Fruit fly (Drosophila melanogaster) whole organism, embryonic: ENCODE results near the gene Ankle2.

Experiments used
- Blimp-1 ChIP-seq: fragments of 200-800 bp; sonication (Bioruptor generic); optimal IDR thresholded peaks from 3 replicates; lab custom pipeline; 2018; ENCODE audit warnings: missing biosample characterization, missing genetic modification characterization, mild to moderate bottlenecking, moderate library complexity, missing genetic modification reagents
- CG11398 ChIP-seq: fragments of 200-800 bp; sonication (Bioruptor generic); optimal IDR thresholded peaks from 2 replicates; lab custom pipeline; 2016; ENCODE audit warnings: missing biosample characterization, missing genetic modification characterization
- CG11560 ChIP-seq: fragments of 200-800 bp; sonication (Bioruptor generic); IDR thresholded peaks from 3 replicates; pipeline ENCODE4 v1.3.6; 2022; ENCODE audit warnings: missing biosample characterization, missing genetic modification characterization
- CG15479 ChIP-seq: fragments of 200-800 bp; sonication (Bioruptor generic); optimal IDR thresholded peaks from 3 replicates; lab custom pipeline; 2019; ENCODE audit warnings: missing biosample characterization, mild to moderate bottlenecking, missing genetic modification characterization, moderate library complexity
- CG15601 ChIP-seq: fragments of 200-800 bp; sonication (Bioruptor generic); optimal IDR thresholded peaks from 3 replicates; lab custom pipeline; 2019; ENCODE audit warnings: missing biosample characterization, mild to moderate bottlenecking, missing genetic modification characterization, moderate library complexity
- CG16815 ChIP-seq: fragments of 200-800 bp; sonication (Bioruptor generic); optimal IDR thresholded peaks from 3 replicates; lab custom pipeline; 2017; ENCODE audit warnings: missing biosample characterization, mild to moderate bottlenecking, missing genetic modification characterization
- CG17568 ChIP-seq: fragments of 200-800 bp; sonication (Bioruptor generic); optimal IDR thresholded peaks from 2 replicates; lab custom pipeline; 2018; ENCODE audit warnings: missing biosample characterization, mild to moderate bottlenecking, missing genetic modification characterization, moderate library complexity
- CG18011 ChIP-seq: fragments of 200-800 bp; sonication (Bioruptor generic); optimal IDR thresholded peaks from 2 replicates; lab custom pipeline; 2017; ENCODE audit warnings: missing biosample characterization, missing genetic modification characterization, mild to moderate bottlenecking, moderate library complexity, missing genotype
- CG1832 ChIP-seq: fragments of 200-800 bp; sonication (Bioruptor generic); optimal IDR thresholded peaks from 2 replicates; lab custom pipeline; 2017; ENCODE audit warnings: missing biosample characterization, mild to moderate bottlenecking, missing genetic modification characterization, inconsistent platforms
- CG18764 ChIP-seq: fragments of 200-800 bp; sonication (Bioruptor generic); optimal IDR thresholded peaks from 3 replicates; lab custom pipeline; 2016; ENCODE audit warnings: missing biosample characterization, missing genetic modification characterization
- CG31441 ChIP-seq: fragments of 200-800 bp; sonication (Bioruptor generic); IDR thresholded peaks from 2 replicates; pipeline ENCODE4 v1.3.6; 2022; ENCODE audit warnings: missing biosample characterization, missing genetic modification characterization
- CG5180 ChIP-seq: fragments of 200-800 bp; sonication (Bioruptor generic); optimal IDR thresholded peaks from 3 replicates; lab custom pipeline; 2017; ENCODE audit warnings: missing biosample characterization, missing genetic modification characterization, mild to moderate bottlenecking, moderate library complexity, missing genetic modification reagents
- CG6854 ChIP-seq: fragments of 200-800 bp; sonication (Bioruptor generic); optimal IDR thresholded peaks from 3 replicates; lab custom pipeline; 2017; ENCODE audit warnings: missing biosample characterization, mild to moderate bottlenecking, missing genetic modification characterization
- CG7786 ChIP-seq: fragments of 200-800 bp; sonication (Bioruptor generic); optimal IDR thresholded peaks from 2 replicates; lab custom pipeline; 2016; ENCODE audit warnings: missing biosample characterization, missing genetic modification characterization
- CG9797 ChIP-seq: fragments of 200-800 bp; sonication (Bioruptor generic); optimal IDR thresholded peaks from 3 replicates; lab custom pipeline; 2018; ENCODE audit warnings: missing biosample characterization, mild to moderate bottlenecking, missing genetic modification characterization
- Dll ChIP-seq: fragments of 200-800 bp; sonication (Bioruptor generic); IDR thresholded peaks from 4 replicates; pipeline ENCODE4 v1.3.6; 2022; ENCODE audit warnings: missing biosample characterization, missing genetic modification characterization; ENCODE audit not compliant: partially characterized antibody
- E2f2 ChIP-seq: fragments of 200-800 bp; sonication (Bioruptor generic); IDR thresholded peaks from 2 replicates; pipeline ENCODE4 v1.3.6; 2022; ENCODE audit warnings: missing biosample characterization, missing genetic modification characterization
- ERR ChIP-seq: fragments of 200-800 bp; sonication (Bioruptor generic); optimal IDR thresholded peaks from 2 replicates; lab custom pipeline; 2016; ENCODE audit warnings: missing biosample characterization, missing genetic modification characterization
- Fer1 ChIP-seq: fragments of 200-800 bp; sonication (Bioruptor generic); optimal IDR thresholded peaks from 2 replicates; lab custom pipeline; 2017; ENCODE audit warnings: missing biosample characterization, mild to moderate bottlenecking, missing genetic modification characterization
- Gug ChIP-seq: fragments of 200-800 bp; sonication (Bioruptor generic); IDR thresholded peaks from 4 replicates; pipeline ENCODE4 v1.3.6; 2022; ENCODE audit warnings: missing biosample characterization, missing genetic modification characterization
- Hmr ChIP-seq: fragments of 200-800 bp; sonication (Bioruptor generic); optimal IDR thresholded peaks from 3 replicates; lab custom pipeline; 2017; ENCODE audit warnings: mild to moderate bottlenecking, missing biosample characterization, missing genetic modification reagents, missing genetic modification characterization
- Nf-YC ChIP-seq: fragments of 200-800 bp; optimal IDR thresholded peaks from 3 replicates; lab custom pipeline; 2019; ENCODE audit warnings: missing biosample characterization, mild to moderate bottlenecking, missing genetic modification characterization, moderate library complexity
- Ravus ChIP-seq: fragments of 200-800 bp; sonication (Bioruptor generic); IDR thresholded peaks from 2 replicates; pipeline ENCODE4 v1.3.6; 2022; ENCODE audit warnings: missing biosample characterization, missing genetic modification characterization
- Scr ChIP-seq: fragments of 200-800 bp; sonication (Bioruptor generic); IDR thresholded peaks from 2 replicates; pipeline ENCODE4 v1.3.6; 2022; ENCODE audit warnings: missing biosample characterization, missing genetic modification characterization; ENCODE audit not compliant: partially characterized antibody
- Sry-β ChIP-seq: fragments of 200-800 bp; sonication (Bioruptor generic); optimal IDR thresholded peaks from 2 replicates; lab custom pipeline; 2018; ENCODE audit warnings: missing biosample characterization, mild to moderate bottlenecking, missing genetic modification characterization, moderate library complexity
- ara ChIP-seq: fragments of 200-800 bp; sonication (Bioruptor generic); IDR thresholded peaks from 2 replicates; pipeline ENCODE4 v1.3.6; 2022; ENCODE audit warnings: missing biosample characterization, missing genetic modification characterization
- az2 ChIP-seq: fragments of 200-800 bp; sonication (Bioruptor generic); optimal IDR thresholded peaks from 3 replicates; lab custom pipeline; 2016; ENCODE audit warnings: missing biosample characterization, missing genetic modification characterization
- corto ChIP-seq: fragments of 200-800 bp; sonication (Bioruptor generic); optimal IDR thresholded peaks from 2 replicates; lab custom pipeline; 2016; ENCODE audit warnings: missing biosample characterization, mild to moderate bottlenecking, missing genetic modification characterization, moderate library complexity
- da ChIP-seq: fragments of 200-800 bp; sonication (Bioruptor generic); optimal IDR thresholded peaks from 2 replicates; lab custom pipeline; 2016; ENCODE audit warnings: missing biosample characterization, missing genetic modification characterization
- danr ChIP-seq: fragments of 200-800 bp; sonication (Bioruptor generic); IDR thresholded peaks from 2 replicates; pipeline ENCODE4 v1.3.6; 2022; ENCODE audit warnings: missing biosample characterization, missing genetic modification characterization
- dysf ChIP-seq: fragments of 200-800 bp; sonication (Bioruptor generic); IDR thresholded peaks from 3 replicates; pipeline ENCODE4 v1.3.6; 2022; ENCODE audit warnings: missing biosample characterization, missing genetic modification characterization
- ewg ChIP-seq: fragments of 200-800 bp; sonication (Bioruptor generic); optimal IDR thresholded peaks from 3 replicates; lab custom pipeline; 2017; ENCODE audit warnings: mild to moderate bottlenecking, missing biosample characterization, missing genetic modification reagents, missing genetic modification characterization
- eyg ChIP-seq: fragments of 200-800 bp; sonication (Bioruptor generic); optimal IDR thresholded peaks from 3 replicates; lab custom pipeline; 2016; ENCODE audit warnings: missing biosample characterization, missing genetic modification characterization
- gem ChIP-seq: fragments of 200-800 bp; sonication (Bioruptor generic); optimal IDR thresholded peaks from 2 replicates; lab custom pipeline; 2019; ENCODE audit warnings: missing biosample characterization, mild to moderate bottlenecking, missing genetic modification characterization, moderate library complexity
- lov ChIP-seq, 2 experiments: fragments of 200-800 bp in 1 of 2; fragments of >200 bp in 1 of 2; sonication (Bioruptor generic) in 1 of 2; IDR thresholded peaks in 1 of 2; optimal IDR thresholded peaks in 1 of 2; 2 replicates in 1 of 2; 3 replicates in 1 of 2; pipeline versions ENCODE4 v1.3.6 to Lab custom; 2017 to 2022; ENCODE audit warnings: missing biosample characterization in 1 of 2, missing genetic modification characterization in 1 of 2
- mld ChIP-seq: fragments of 200-800 bp; sonication (Bioruptor generic); IDR thresholded peaks from 3 replicates; pipeline ENCODE4 v1.3.6; 2022; ENCODE audit warnings: missing biosample characterization, missing genetic modification characterization; ENCODE audit not compliant: partially characterized antibody
- nerfin-2 ChIP-seq: fragments of 200-800 bp; sonication (Bioruptor generic); IDR thresholded peaks from 2 replicates; pipeline ENCODE4 v1.3.6; 2022; ENCODE audit warnings: missing biosample characterization, missing genetic modification characterization; ENCODE audit not compliant: partially characterized antibody
- oc ChIP-seq: fragments of 200-800 bp; sonication (Bioruptor generic); optimal IDR thresholded peaks from 2 replicates; lab custom pipeline; 2018; ENCODE audit warnings: missing biosample characterization, mild to moderate bottlenecking, missing genetic modification characterization, moderate library complexity
- pan ChIP-seq, 4 experiments: fragments of >200 bp in 3 of 4; fragments of 200-800 bp in 1 of 4; sonication (Bioruptor generic) in 1 of 4; optimal IDR thresholded peaks in 3 of 4; IDR thresholded peaks in 1 of 4; 2 replicates each; pipeline versions ENCODE4 v1.3.6 to Lab custom; 2017 to 2022; ENCODE audit warnings: missing biosample characterization in 2 of 4, missing genetic modification characterization in 2 of 4, mixed read lengths in 1 of 4
- pfk ChIP-seq: fragments of 200-800 bp; sonication (Bioruptor generic); optimal IDR thresholded peaks from 2 replicates; lab custom pipeline; 2018; ENCODE audit warnings: missing biosample characterization, mild to moderate bottlenecking, missing genetic modification characterization, moderate library complexity
- psq ChIP-seq: fragments of 200-800 bp; sonication (Bioruptor generic); optimal IDR thresholded peaks from 2 replicates; lab custom pipeline; 2017; ENCODE audit warnings: missing biosample characterization, missing genetic modification characterization
- pum ChIP-seq: fragments of 200-800 bp; sonication (Bioruptor generic); optimal IDR thresholded peaks from 2 replicates; lab custom pipeline; 2016; ENCODE audit warnings: missing biosample characterization, missing genetic modification characterization
- pzg ChIP-seq: fragments of 200-800 bp; sonication (Bioruptor generic); optimal IDR thresholded peaks from 3 replicates; lab custom pipeline; 2018; ENCODE audit warnings: missing biosample characterization, mild to moderate bottlenecking, missing genetic modification characterization, moderate library complexity
- salm ChIP-seq: fragments of 200-800 bp; sonication (Bioruptor generic); optimal IDR thresholded peaks from 2 replicates; lab custom pipeline; 2018; ENCODE audit warnings: missing biosample characterization, mild to moderate bottlenecking, missing genetic modification characterization
- sqz ChIP-seq: fragments of 200-800 bp; sonication (Bioruptor generic); optimal IDR thresholded peaks from 3 replicates; lab custom pipeline; 2018; ENCODE audit warnings: missing biosample characterization, mild to moderate bottlenecking, missing genetic modification characterization
- tna ChIP-seq: fragments of 200-800 bp; sonication (Bioruptor generic); IDR thresholded peaks from 2 replicates; pipeline ENCODE4 v1.3.6; 2022; ENCODE audit warnings: missing biosample characterization, missing genetic modification characterization; ENCODE audit not compliant: partially characterized antibody
- vnd ChIP-seq: fragments of 200-800 bp; sonication (Bioruptor generic); IDR thresholded peaks from 3 replicates; pipeline ENCODE4 v1.3.6; 2022; ENCODE audit warnings: missing biosample characterization, missing genetic modification characterization; ENCODE audit not compliant: partially characterized antibody
- vvl ChIP-seq: fragments of 200-800 bp; sonication (Bioruptor generic); IDR thresholded peaks from 2 replicates; pipeline ENCODE4 v1.3.6; 2022; ENCODE audit warnings: missing biosample characterization, missing genetic modification characterization

The Ankle2 gene

DNA sequence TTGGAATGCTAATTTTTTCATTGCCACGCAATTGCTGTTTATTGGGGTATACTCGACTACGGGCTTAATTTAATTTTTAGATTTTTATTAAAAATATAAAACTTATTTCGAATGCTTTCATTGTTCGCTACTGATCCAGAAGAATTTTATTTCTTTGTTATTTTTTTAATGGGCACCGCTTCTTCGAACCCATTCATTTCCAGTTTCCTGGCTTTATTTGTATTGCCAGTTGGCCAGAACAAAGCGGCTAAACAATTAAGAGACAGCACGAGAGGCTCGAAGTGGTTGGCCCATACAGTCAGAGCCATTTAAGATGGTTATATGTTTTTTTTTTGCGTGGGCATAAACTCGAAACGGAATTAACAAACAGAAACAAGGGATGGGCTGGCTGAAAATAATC lies 16.8 kb upstream of the Ankle2 start (continued):
- TF ChIP-seq CG31441 (GFP tag; lab: Robert Waterston, UW) (peak; percentile 77), Dll (GFP tag; lab: Robert Waterston, UW) (no peak), danr (GFP tag; lab: Robert Waterston, UW) (peak; percentile 54), oc (tag; lab: Kevin White, UChicago) (peak; percentile 56), Scr (no peak), nerfin-2 (no peak), Hmr (GFP tag; lab: Kevin White, UChicago) (peak; percentile 81), corto (GFP tag; lab: Kevin White, UChicago) (no peak), CG9797 (GFP tag; lab: Kevin White, UChicago) (no peak), az2 (peak; percentile 53), CG6854 (peak; percentile 49), CG16815 (GFP tag; lab: Kevin White, UChicago) (peak; percentile 48), pzg (no peak), CG1832 (GFP tag; lab: Kevin White, UChicago) (no peak), Sry-β (no peak), ERR (no peak), CG7786 (GFP tag; lab: Kevin White, UChicago) (peak; percentile 19), salm (peak; percentile 18), sqz (GFP tag; lab: Kevin White, UChicago) (peak; percentile 22), Nf-YC (no peak), CG15601 (peak; percentile 39), CG18764 (GFP tag; lab: Kevin White, UChicago) (peak; percentile 62), E2f2 (peak; percentile 60), Gug (GFP tag; lab: Robert Waterston, UW) (peak; percentile 73; the same call in 3 of the 4 replicates), pan (optimal IDR thresholded peaks at IDR 0.05; lab: Kevin White, UChicago) (no peak), pan (GFP tag; optimal IDR thresholded peaks at IDR 0.05 in 1 of 2, IDR thresholded peaks at IDR 0.05 in 1 of 2) (peak in 1 of 2 experiments; percentile 80), Blimp-1 (GFP tag; lab: Kevin White, UChicago) (peak; percentile 72), gem (tag; lab: Kevin White, UChicago) (peak; percentile 86), psq (GFP tag; lab: Kevin White, UChicago) (no peak), mld (GFP tag; lab: Robert Waterston, UW) (no peak), eyg (no peak), ara (GFP tag; lab: Robert Waterston, UW) (peak; percentile 75), lov (optimal IDR thresholded peaks at IDR 0.05; lab: Kevin White, UChicago) (no peak), lov (GFP tag; IDR thresholded peaks at IDR 0.05; lab: Robert Waterston, UW) (no peak), ewg (GFP tag; lab: Kevin White, UChicago) (peak; percentile 27), pum (peak; percentile 48), pfk (GFP tag; lab: Kevin White, UChicago) (no peak), CG18011 (peak; percentile 42), Ravus (peak; percentile 69), CG11560 (tag; lab: Robert Waterston, UW) (peak; percentile 62; the same call in 2 of the 3 replicates), CG17568 (GFP tag; lab: Kevin White, UChicago) (no peak), CG15479 (no peak), CG11398 (GFP tag; lab: Kevin White, UChicago) (no peak), da (no peak), tna (GFP tag; lab: Robert Waterston, UW) (no peak), vvl (GFP tag; lab: Robert Waterston, UW) (peak; percentile 92), CG5180 (GFP tag; lab: Kevin White, UChicago) (peak; percentile 12), vnd (no peak), Fer1 (GFP tag; lab: Kevin White, UChicago) (peak; percentile 73), dysf (GFP tag; lab: Robert Waterston, UW) (peak; percentile 88)
